Fruit fly (Drosophila melanogaster): ENCODE results near the gene CG12104.

DNA sequence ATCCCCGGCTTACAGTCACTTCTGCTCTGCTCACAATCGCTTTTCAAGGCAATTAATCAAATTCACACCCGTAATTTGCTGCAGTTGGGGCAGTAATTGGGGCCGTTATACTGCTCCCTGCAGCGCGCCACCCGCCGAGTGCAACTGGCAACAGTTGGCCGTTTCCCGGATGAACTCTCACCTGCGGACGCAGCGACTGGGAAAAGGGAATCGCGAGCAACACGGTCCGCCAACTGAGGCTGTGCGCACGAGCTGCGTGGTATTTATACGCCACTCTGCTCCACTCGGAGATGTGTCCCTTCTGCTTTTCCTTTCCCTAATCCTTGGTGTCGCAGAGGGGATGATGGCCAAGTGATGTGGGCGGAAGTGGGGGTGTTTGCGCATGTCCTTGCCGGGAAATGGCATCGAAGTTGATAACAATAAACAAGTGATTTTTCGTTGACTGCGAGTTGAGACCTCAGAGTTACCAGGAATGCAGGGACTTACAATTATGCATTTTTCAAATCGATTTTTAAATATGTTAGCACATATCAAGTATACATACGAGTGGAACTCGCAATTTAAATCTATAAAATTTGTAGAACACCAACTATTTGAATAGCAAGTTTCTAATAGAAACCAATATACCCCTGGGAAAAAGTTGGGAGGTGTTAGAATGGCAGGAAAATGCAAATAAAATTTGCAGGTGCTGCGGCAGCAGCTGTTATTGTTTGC, 26.7 kb upstream of the CG12104 start, which contains the start of gene GC:
- TF ChIP-seq CG30431 (GFP tag; optimal IDR thresholded peaks at IDR 0.05) (no peak), CG12391 (tag; optimal IDR thresholded peaks at IDR 0.05) (peak; percentile 4), CG11696 (GFP tag; IDR thresholded peaks at IDR 0.05) (no peak), fd102C (GFP tag; optimal IDR thresholded peaks at IDR 0.05) (no peak), so (GFP tag; IDR thresholded peaks at IDR 0.05) (no peak), PHDP (tag; optimal IDR thresholded peaks at IDR 0.05) (no peak), gsb (GFP tag; IDR thresholded peaks at IDR 0.05) (no peak), CG17359 (tag; optimal IDR thresholded peaks at IDR 0.05) (no peak), mld (GFP tag; IDR thresholded peaks at IDR 0.05; ENCODE audit: partially characterized antibody) (no peak), Ssrp (tag; optimal IDR thresholded peaks at IDR 0.05) (no peak), Hr3 (GFP tag; optimal IDR thresholded peaks at IDR 0.05) (no peak), Sox100B (GFP tag; optimal IDR thresholded peaks at IDR 0.05) (no peak), dati (GFP tag; IDR thresholded peaks at IDR 0.05) (no peak), Usf (GFP tag; optimal IDR thresholded peaks at IDR 0.05) (no peak)
